Worm (Caenorhabditis elegans) whole organism, L4 larva: ENCODE results near the gene F58H1.5.
A peak's percentile ranks its signal among the peaks of the same experiment; 100 is the strongest.

Source experiments
- D1046.2 ChIP-seq: fragments of 200-800 bp; sonication (Bioruptor generic); IDR thresholded peaks from 2 replicates; pipeline ENCODE4 v1.3.6; 2022; ENCODE audit warnings: missing genetic modification characterization, missing compliant biosample characterization
- F44E2.7 ChIP-seq: fragments of 200-800 bp; sonication (Bioruptor generic); IDR thresholded peaks from 2 replicates; pipeline ENCODE4 v2.1.2; 2022; ENCODE audit warnings: missing genetic modification characterization, missing compliant biosample characterization
- T20F7.1 ChIP-seq: fragments of 200-800 bp; sonication (Bioruptor generic); optimal IDR thresholded peaks from 2 replicates; lab custom pipeline; 2018; ENCODE audit warnings: mild to moderate bottlenecking, missing genetic modification characterization, missing compliant biosample characterization
- Y5F2A.4 ChIP-seq: fragments of 200-800 bp; sonication (Bioruptor generic); optimal IDR thresholded peaks from 2 replicates; lab custom pipeline; 2018; ENCODE audit warnings: mild to moderate bottlenecking, missing genetic modification characterization, missing compliant biosample characterization
- Y75B8A.6 ChIP-seq: fragments of 200-800 bp; sonication (Bioruptor generic); IDR thresholded peaks from 2 replicates; pipeline ENCODE4 v1.3.6; 2022; ENCODE audit warnings: missing genetic modification reagents, missing genetic modification characterization, missing compliant biosample characterization
- aha-1 ChIP-seq: fragments of 150-350 bp; peaks from one replicate; lab custom pipeline; 2014; ENCODE audit warnings: missing biosample characterization, missing genetic modification characterization
- ceh-28 ChIP-seq: fragments of 150-350 bp; optimal IDR thresholded peaks from 2 replicates; lab custom pipeline; 2014; ENCODE audit warnings: missing biosample characterization, missing genetic modification reagents, missing genetic modification characterization
- ceh-44 ChIP-seq: fragments of 200-800 bp; sonication (Bioruptor generic); IDR thresholded peaks from 2 replicates; pipeline ENCODE4 v1.3.6; 2022; ENCODE audit warnings: missing genetic modification reagents, missing genetic modification characterization, missing compliant biosample characterization
- ces-1 ChIP-seq: fragments of 150-350 bp; sonication (generic microtip); optimal IDR thresholded peaks from 4 replicates; lab custom pipeline; 2014; ENCODE audit warnings: missing biosample characterization, missing genetic modification reagents, missing genetic modification characterization
- cey-2 ChIP-seq: sonication (generic microtip); optimal IDR thresholded peaks from 3 replicates; lab custom pipeline; 2017; ENCODE audit warnings: missing genetic modification characterization, mild to moderate bottlenecking, missing compliant biosample characterization, antibody characterized with exemption, borderline replicate concordance; ENCODE audit not compliant: insufficient read depth
- daf-16 ChIP-seq, 3 experiments: sonication (generic microtip); optimal IDR thresholded peaks; 2 replicates each; lab custom pipeline; 2016 to 2017; ENCODE audit warnings: missing genetic modification characterization in 3 of 3, missing genetic modification reagents in 3 of 3, mild to moderate bottlenecking in 2 of 3, missing compliant biosample characterization in 2 of 3, missing biosample characterization in 1 of 3, moderate library complexity in 1 of 3
- dmd-6 ChIP-seq: fragments of 200-800 bp; sonication (Bioruptor generic); IDR thresholded peaks from 2 replicates; pipeline ENCODE4 v1.3.6; 2022; ENCODE audit warnings: missing genetic modification reagents, missing genetic modification characterization, missing compliant biosample characterization
- dpl-1 ChIP-seq: fragments of 150-350 bp; optimal IDR thresholded peaks from 2 replicates; lab custom pipeline; 2014; ENCODE audit warnings: missing biosample characterization, missing genetic modification reagents, missing genetic modification characterization
- dve-1 ChIP-seq: sonication (generic microtip); optimal IDR thresholded peaks from 2 replicates; lab custom pipeline; 2017; ENCODE audit warnings: antibody characterized with exemption, mild to moderate bottlenecking, missing genetic modification characterization, missing compliant biosample characterization; ENCODE audit not compliant: insufficient read depth
- egl-27 ChIP-seq: sonication (generic microtip); optimal IDR thresholded peaks from 3 replicates; lab custom pipeline; 2017; ENCODE audit warnings: missing biosample characterization, missing genetic modification reagents, missing genetic modification characterization
- gei-8 ChIP-seq: fragments of 200-800 bp; sonication (Bioruptor generic); optimal IDR thresholded peaks from 2 replicates; lab custom pipeline; 2018; ENCODE audit warnings: mild to moderate bottlenecking, missing genetic modification characterization, missing compliant biosample characterization
- hlh-11 ChIP-seq: fragments of 200-800 bp; sonication (Bioruptor generic); optimal IDR thresholded peaks from 2 replicates; lab custom pipeline; 2018; ENCODE audit warnings: mild to moderate bottlenecking, missing genetic modification characterization, missing compliant biosample characterization
- hmg-1.1 ChIP-seq: fragments of 200-800 bp; sonication (Bioruptor generic); IDR thresholded peaks from 2 replicates; pipeline ENCODE4 v1.3.6; 2022; ENCODE audit warnings: missing genetic modification reagents, missing genetic modification characterization, missing compliant biosample characterization
- lin-1 ChIP-seq: fragments of 200-800 bp; sonication (Bioruptor generic); IDR thresholded peaks from 2 replicates; pipeline ENCODE4 v1.3.6; 2022; ENCODE audit warnings: missing genetic modification reagents, missing genetic modification characterization, missing compliant biosample characterization
- lin-13 ChIP-seq: fragments of 150-350 bp; optimal IDR thresholded peaks from 2 replicates; lab custom pipeline; 2014; ENCODE audit warnings: missing biosample characterization, missing genetic modification reagents, missing genetic modification characterization
- lin-38 ChIP-seq: fragments of 200-800 bp; sonication (Bioruptor generic); IDR thresholded peaks from 2 replicates; pipeline ENCODE4 v1.3.6; 2022; ENCODE audit warnings: missing genetic modification reagents, missing genetic modification characterization, missing compliant biosample characterization
- lir-3 ChIP-seq: sonication (generic microtip); optimal IDR thresholded peaks from 2 replicates; lab custom pipeline; 2016; ENCODE audit warnings: mild to moderate bottlenecking, missing genetic modification characterization, missing compliant biosample characterization
- madf-9 ChIP-seq: fragments of 200-800 bp; sonication (Bioruptor generic); conservative IDR thresholded peaks from 2 replicates; pipeline ENCODE4 v1.3.6; 2022; ENCODE audit warnings: missing genetic modification reagents, missing genetic modification characterization, missing compliant biosample characterization
- mdl-1 ChIP-seq, 2 experiments: fragments of 150-350 bp in 1 of 2; sonication (generic microtip) in 1 of 2; optimal IDR thresholded peaks; 2 replicates each; lab custom pipeline; 2014 to 2017; ENCODE audit warnings: missing biosample characterization in 2 of 2, missing genetic modification characterization in 2 of 2
- mes-2 ChIP-seq: sonication (generic microtip); optimal IDR thresholded peaks from 2 replicates; lab custom pipeline; 2016; ENCODE audit warnings: missing genotype, mild to moderate bottlenecking, missing genetic modification characterization, missing compliant biosample characterization; ENCODE audit not compliant: poor library complexity, severe bottlenecking
- mxl-3 ChIP-seq: fragments of 200-800 bp; sonication (Bioruptor generic); optimal IDR thresholded peaks from 2 replicates; lab custom pipeline; 2018; ENCODE audit warnings: mild to moderate bottlenecking, missing genetic modification characterization, missing compliant biosample characterization
- nhr-25 ChIP-seq: sonication (generic microtip); optimal IDR thresholded peaks from 2 replicates; lab custom pipeline; 2017; ENCODE audit warnings: missing genetic modification characterization, mild to moderate bottlenecking, missing compliant biosample characterization, antibody characterized with exemption, moderate library complexity, borderline replicate concordance; ENCODE audit not compliant: insufficient read depth
- nhr-28 ChIP-seq: fragments of 150-350 bp; optimal IDR thresholded peaks from 2 replicates; lab custom pipeline; 2014; ENCODE audit warnings: missing biosample characterization, missing genetic modification characterization
- nhr-41 ChIP-seq: fragments of 200-800 bp; sonication (Bioruptor generic); IDR thresholded peaks from 2 replicates; pipeline ENCODE4 v1.3.6; 2022; ENCODE audit warnings: missing genetic modification reagents, missing genetic modification characterization, missing compliant biosample characterization
- nhr-48 ChIP-seq: sonication (generic microtip); optimal IDR thresholded peaks from 2 replicates; lab custom pipeline; 2016; ENCODE audit warnings: mild to moderate bottlenecking, missing genetic modification characterization, missing compliant biosample characterization
- nhr-77 ChIP-seq: fragments of 150-350 bp; optimal IDR thresholded peaks from 2 replicates; lab custom pipeline; 2014; ENCODE audit warnings: missing biosample characterization, missing genetic modification characterization
- pha-4 ChIP-seq, 2 experiments: fragments of 150-350 bp in 1 of 2; fragments of 200-800 bp in 1 of 2; sonication (Bioruptor generic) in 1 of 2; IDR thresholded peaks in 1 of 2; optimal IDR thresholded peaks in 1 of 2; 2 replicates each; pipeline versions ENCODE4 v1.3.6 to Lab custom; 2014 to 2022; ENCODE audit warnings: missing genetic modification characterization in 2 of 2, missing genetic modification reagents in 2 of 2, missing biosample characterization in 1 of 2, missing compliant biosample characterization in 1 of 2
- php-3 ChIP-seq: fragments of 200-800 bp; sonication (Bioruptor generic); IDR thresholded peaks from 2 replicates; pipeline ENCODE4 v1.3.6; 2022; ENCODE audit warnings: missing genetic modification reagents, missing genetic modification characterization, missing compliant biosample characterization
- pqm-1 ChIP-seq: sonication (generic microtip); optimal IDR thresholded peaks from 2 replicates; lab custom pipeline; 2017; ENCODE audit warnings: missing biosample characterization, missing genetic modification characterization
- set-16 ChIP-seq: fragments of 200-800 bp; sonication (Bioruptor generic); IDR thresholded peaks from 2 replicates; pipeline ENCODE4 v1.3.6; 2022; ENCODE audit warnings: missing genetic modification reagents, missing genetic modification characterization, missing compliant biosample characterization
- snpc-1.2 ChIP-seq: fragments of 200-800 bp; sonication (Bioruptor generic); IDR thresholded peaks from 2 replicates; pipeline ENCODE4 v1.3.6; 2022; ENCODE audit warnings: missing genetic modification reagents, missing genetic modification characterization, missing compliant biosample characterization
- spr-1 ChIP-seq: sonication (generic microtip); optimal IDR thresholded peaks from 2 replicates; lab custom pipeline; 2016; ENCODE audit warnings: mild to moderate bottlenecking, missing genetic modification characterization, missing compliant biosample characterization
- unc-62 ChIP-seq, 3 experiments: fragments of 150-350 bp in 1 of 3; sonication (generic microtip); optimal IDR thresholded peaks in 2 of 3; peaks in 1 of 3; 1 replicate in 1 of 3; 2 replicates in 2 of 3; lab custom pipeline; 2014 to 2017; ENCODE audit warnings: missing biosample characterization in 3 of 3, missing genetic modification characterization in 3 of 3, missing genetic modification reagents in 3 of 3, missing genotype in 1 of 3

Gene F58H1.5

ce11 chrV:11941664-11942063 lies 16.5 kb upstream of the F58H1.5 start:
- TF ChIP-seq snpc-1.2 (no peak), hmg-1.1 (GFP tag; lab: Robert Waterston, UW) (no peak), hlh-11 (tag; lab: Kevin White, UChicago) (peak; percentile 88), daf-16 (GFP tag; optimal IDR thresholded peaks at IDR 0.05; lab: Kevin White, UChicago) (no peak), daf-16 (tag; optimal IDR thresholded peaks at IDR 0.05; lab: Kevin White, UChicago) (peak; percentile 74), gei-8 (GFP tag; lab: Kevin White, UChicago) (no peak), pqm-1 (tag; lab: Kevin White, UChicago) (peak; percentile 61), mdl-1 (tag; optimal IDR thresholded peaks at IDR 0.05; lab: Kevin White, UChicago) (no peak), nhr-28 (tag; lab: Kevin White, UChicago) (peak; percentile 66), php-3 (GFP tag; lab: Robert Waterston, UW) (peak; percentile 87), lin-1 (GFP tag; lab: Robert Waterston, UW) (peak; percentile 61; the same call in 1 of the 2 replicates), nhr-48 (tag; lab: Kevin White, UChicago) (peak; percentile 74), dmd-6 (peak; percentile 80), dve-1 (tag; lab: Kevin White, UChicago) (peak; percentile 81), dpl-1 (GFP tag; lab: Kevin White, UChicago) (peak; percentile 7), aha-1 (tag; lab: Kevin White, UChicago) (peak; percentile 61), nhr-77 (tag; lab: Kevin White, UChicago) (peak; percentile 72), egl-27 (no peak), set-16 (GFP tag; lab: Robert Waterston, UW) (no peak)

DNA sequence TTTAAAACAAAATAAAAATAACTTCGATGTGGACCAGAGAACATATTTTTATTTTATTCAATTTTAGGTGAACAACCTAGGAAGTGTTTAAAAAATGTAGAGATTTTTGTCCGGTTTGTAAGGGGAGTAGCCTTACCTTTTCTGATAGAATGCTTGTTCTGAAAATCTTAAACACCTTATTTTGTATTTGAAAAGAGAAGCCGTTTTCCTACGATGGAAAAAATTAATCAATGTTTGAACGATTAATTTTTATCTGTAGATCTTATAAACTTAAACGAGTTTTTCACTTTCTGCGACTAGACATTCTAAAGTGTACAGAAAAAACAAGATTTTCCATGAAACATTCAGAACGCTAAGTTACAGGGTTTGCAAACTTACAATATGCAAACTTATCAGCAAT lies 15.9 kb upstream of the F58H1.5 start, which contains the start of gene F58H1.6:
TSS of gene F58H1.6 (plus strand) at position 301 of the 400 bp plus-strand sequence.
- TF ChIP-seq pha-4 (GFP tag; IDR thresholded peaks at IDR 0.05; lab: Robert Waterston, UW) (no peak), pha-4 (tag; optimal IDR thresholded peaks at IDR 0.05; lab: Kevin White, UChicago) (no peak), T20F7.1 (GFP tag; lab: Kevin White, UChicago) (no peak), pqm-1 (tag; lab: Kevin White, UChicago) (no peak), madf-9 (GFP tag; lab: Robert Waterston, UW) (no peak), spr-1 (tag; lab: Kevin White, UChicago) (no peak), nhr-25 (tag; lab: Kevin White, UChicago) (no peak), mdl-1 (tag; optimal IDR thresholded peaks at IDR 0.05; lab: Kevin White, UChicago) (no peak), D1046.2 (GFP tag; lab: Robert Waterston, UW) (no peak), lin-38 (no peak), Y75B8A.6 (GFP tag; lab: Robert Waterston, UW) (no peak), ceh-28 (tag; lab: Kevin White, UChicago) (no peak), egl-27 (no peak), ceh-44 (GFP tag; lab: Robert Waterston, UW) (no peak), F44E2.7 (GFP tag; lab: Robert Waterston, UW) (no peak), mxl-3 (GFP tag; lab: Kevin White, UChicago) (no peak)

DNA sequence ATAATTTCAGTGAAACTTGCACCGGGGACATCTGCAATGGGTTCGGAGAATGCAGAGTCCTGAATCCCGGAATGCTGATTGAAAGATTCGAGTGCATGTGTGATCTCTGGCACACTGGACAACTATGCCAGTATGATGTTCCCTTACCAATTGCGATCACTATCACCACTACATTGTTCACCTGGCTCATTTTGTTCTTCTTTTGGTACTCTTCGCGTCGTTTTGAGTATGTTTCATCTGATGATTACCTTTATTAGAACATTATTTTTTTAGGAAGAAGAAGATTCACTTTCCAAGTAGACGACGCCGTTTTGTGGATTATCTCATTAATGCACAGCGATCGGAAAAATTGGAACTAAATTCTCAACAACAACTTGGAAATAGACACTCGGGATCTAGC lies 14.5 kb upstream of the F58H1.5 start:
- TF ChIP-seq mes-2 (tag; lab: Kevin White, UChicago) (no peak), aha-1 (tag; lab: Kevin White, UChicago) (peak; percentile 78), unc-62 (GFP tag; optimal IDR thresholded peaks at IDR 0.05 in 1 of 2; lab: Kevin White, UChicago) (peak in 1 of 2 experiments; percentile 92), unc-62 (tag; optimal IDR thresholded peaks at IDR 0.05; lab: Kevin White, UChicago) (no peak), lir-3 (no peak), mxl-3 (GFP tag; lab: Kevin White, UChicago) (no peak), hmg-1.1 (GFP tag; lab: Robert Waterston, UW) (no peak), cey-2 (tag; lab: Kevin White, UChicago) (no peak), madf-9 (GFP tag; lab: Robert Waterston, UW) (no peak), mdl-1 (tag; optimal IDR thresholded peaks at IDR 0.05; lab: Kevin White, UChicago) (no peak), Y5F2A.4 (GFP tag; lab: Kevin White, UChicago) (no peak), ces-1 (no peak), F44E2.7 (GFP tag; lab: Robert Waterston, UW) (no peak), T20F7.1 (GFP tag; lab: Kevin White, UChicago) (no peak), lin-13 (no peak), nhr-41 (GFP tag; lab: Robert Waterston, UW) (no peak)
